Worm (Caenorhabditis elegans): ENCODE data around the gene gdh-1.

DNA sequence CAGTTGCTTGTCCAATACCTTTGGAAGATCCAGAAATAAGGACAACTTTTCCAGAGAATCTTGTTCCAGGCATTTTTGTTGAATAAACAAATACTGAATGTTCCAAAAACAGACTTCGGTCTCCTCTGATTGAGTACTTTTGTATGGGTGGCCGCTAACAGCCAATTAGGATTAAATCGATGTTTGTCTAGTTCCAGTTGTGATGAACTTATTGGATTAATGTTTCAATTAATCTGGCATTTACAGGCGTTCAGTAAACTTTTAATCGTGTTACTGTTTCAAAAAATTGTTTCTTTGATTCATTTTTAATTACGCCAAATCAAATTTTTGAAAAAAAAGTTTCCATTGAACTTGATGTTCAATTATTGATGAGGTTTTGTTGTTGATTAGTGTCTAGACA, 10.7 kb upstream of the gdh-1 start, which contains the start of gene ZK829.1:
- TF ChIP-seq snpc-4 (tag; optimal IDR thresholded peaks at IDR 0.05), result no peak
- no peak for TF ChIP-seq alr-1 (tag; optimal IDR thresholded peaks at IDR 0.05; ENCODE audit: borderline replicate concordance)
- no peak for TF ChIP-seq nhr-12 (tag; optimal IDR thresholded peaks at IDR 0.05)
- no peak for TF ChIP-seq egl-27 (tag; optimal IDR thresholded peaks at IDR 0.05)
- TF ChIP-seq lin-15B (tag; optimal IDR thresholded peaks at IDR 0.05), result no peak

Data from whole organism, L1 larva.